Worm (Caenorhabditis elegans): Measurements from ENCODE around the gene zhit-1.
A peak's percentile ranks its signal among the peaks of the same experiment; 100 is the strongest.

Gene zhit-1

DNA sequence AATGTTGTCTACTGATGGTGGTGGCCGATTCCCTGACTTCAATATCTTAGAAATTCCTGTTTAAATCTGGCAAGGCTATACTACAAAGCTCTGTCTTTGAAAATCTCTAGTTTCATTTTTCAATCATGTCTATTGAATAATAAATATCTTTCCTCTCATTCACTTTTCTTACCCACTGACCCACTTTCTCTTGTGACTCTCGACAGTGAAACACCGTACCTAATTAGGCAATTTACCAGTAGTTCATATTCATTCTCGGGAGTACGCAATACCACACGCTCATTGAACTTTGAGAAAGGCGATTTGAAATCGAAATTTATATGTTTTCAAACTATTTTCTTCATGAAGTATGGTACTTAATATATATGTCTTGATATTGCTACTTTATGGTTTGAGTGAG lies 11.5 kb downstream of the zhit-1 start, which contains the start of gene CD4.11:
TSS of gene CD4.11 (plus strand) at position 301 of the 400 bp plus-strand sequence.
- no peak for TF ChIP-seq ztf-23 (GFP tag; IDR thresholded peaks at IDR 0.05)
- no peak for TF ChIP-seq cog-1 (tag; optimal IDR thresholded peaks at IDR 0.05)
- no peak for TF ChIP-seq T22C8.4 (GFP tag; IDR thresholded peaks at IDR 0.05)
- TF ChIP-seq med-1 (GFP tag; optimal IDR thresholded peaks at IDR 0.05; ENCODE audit: insufficient read depth): no peak
- no peak for TF ChIP-seq klf-2 (GFP tag; conservative IDR thresholded peaks at IDR 0.05)
- TF ChIP-seq tab-1 (GFP tag; IDR thresholded peaks at IDR 0.05): no peak
- TF ChIP-seq ref-1 (GFP tag; conservative IDR thresholded peaks at IDR 0.05): no peak
- TF ChIP-seq flt-1 (GFP tag; IDR thresholded peaks at IDR 0.05): no peak
- TF ChIP-seq ztf-29 (GFP tag; IDR thresholded peaks at IDR 0.05): no peak

DNA sequence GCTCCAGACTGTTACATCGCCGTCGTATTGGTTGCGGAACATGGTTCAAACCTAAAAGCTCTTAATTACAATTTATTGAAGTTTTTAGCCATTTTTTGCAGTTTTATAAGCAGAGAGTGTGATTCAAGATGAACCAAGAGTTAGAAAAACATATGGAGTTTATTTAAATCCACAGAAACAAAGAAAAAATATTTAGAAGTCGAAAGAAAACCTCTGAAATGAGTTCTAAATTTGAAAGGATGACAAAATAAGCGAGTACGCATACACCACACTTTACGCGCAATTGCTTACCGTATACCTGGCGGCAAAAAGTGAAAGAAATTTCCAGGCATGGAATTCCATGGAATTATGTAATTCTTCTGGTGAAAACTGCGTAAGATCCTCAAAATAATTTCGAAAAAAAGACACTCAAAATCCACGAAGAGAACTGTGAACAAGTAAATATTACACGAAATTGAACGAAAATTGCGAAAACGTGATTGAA lies 12.0 kb downstream of the zhit-1 start, which contains the start of gene pas-6:
TSS of gene pas-6 (minus strand) at position 51 of the 484 bp plus-strand sequence.
- no peak for TF ChIP-seq klf-2 (GFP tag; conservative IDR thresholded peaks at IDR 0.05)
- TF ChIP-seq ref-1 (GFP tag; conservative IDR thresholded peaks at IDR 0.05): no peak
- TF ChIP-seq ztf-29 (GFP tag; IDR thresholded peaks at IDR 0.05): no peak
- no peak for TF ChIP-seq med-1 (GFP tag; optimal IDR thresholded peaks at IDR 0.05; ENCODE audit: insufficient read depth)
- TF ChIP-seq flt-1 (GFP tag; IDR thresholded peaks at IDR 0.05): no peak
- TF ChIP-seq T22C8.4 (GFP tag; IDR thresholded peaks at IDR 0.05): no peak
- TF ChIP-seq ztf-23 (GFP tag; IDR thresholded peaks at IDR 0.05): no peak
- TF ChIP-seq cog-1 (tag; optimal IDR thresholded peaks at IDR 0.05): no peak
- no peak for TF ChIP-seq tab-1 (GFP tag; IDR thresholded peaks at IDR 0.05)

DNA sequence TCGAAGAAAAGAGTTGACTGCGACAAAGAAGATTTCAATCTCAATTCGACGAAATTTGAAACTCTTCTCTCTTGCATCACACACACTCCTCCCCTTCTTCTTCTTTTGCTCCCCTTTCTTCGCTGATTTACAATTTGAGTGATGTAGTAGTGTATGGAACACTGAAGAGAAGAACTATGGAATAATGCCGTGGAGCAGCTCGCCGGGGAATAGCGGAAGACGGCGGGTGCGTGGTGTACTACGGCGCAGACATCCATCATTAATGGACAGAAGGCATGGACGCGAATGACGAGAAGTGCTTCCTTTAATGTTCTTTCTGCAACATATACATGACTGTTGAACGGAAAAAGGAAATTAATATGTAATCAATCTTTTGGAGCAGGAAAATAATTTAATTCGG lies 13.5 kb downstream of the zhit-1 start:
- TF ChIP-seq med-1 (GFP tag; optimal IDR thresholded peaks at IDR 0.05; ENCODE audit: insufficient read depth) (no peak), T22C8.4 (GFP tag; IDR thresholded peaks at IDR 0.05) (no peak), ref-1 (GFP tag; conservative IDR thresholded peaks at IDR 0.05) (no peak), cog-1 (tag; optimal IDR thresholded peaks at IDR 0.05) (no peak), ztf-23 (GFP tag; IDR thresholded peaks at IDR 0.05) (no peak), flt-1 (GFP tag; IDR thresholded peaks at IDR 0.05) (no peak), klf-2 (GFP tag; conservative IDR thresholded peaks at IDR 0.05) (no peak)

DNA sequence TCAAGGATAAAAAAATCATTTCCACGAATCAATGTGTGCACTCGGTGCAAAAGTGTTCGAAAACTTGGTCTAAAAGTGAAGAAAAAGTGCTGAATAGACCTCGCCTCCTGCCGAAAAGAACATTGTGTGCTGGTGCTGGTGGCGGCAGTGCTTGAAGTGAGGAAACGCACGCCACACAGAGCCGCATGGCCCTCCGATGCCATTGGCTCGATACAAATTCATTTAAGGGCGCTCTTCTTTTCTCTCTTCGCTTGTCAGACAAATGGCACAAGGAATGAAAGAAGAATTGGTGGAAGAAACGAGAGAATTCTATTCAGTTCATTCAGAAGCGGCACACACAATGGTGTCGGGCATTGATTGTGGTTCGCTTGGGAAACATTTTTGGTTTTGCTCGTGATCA lies 14.0 kb downstream of the zhit-1 start:
- no peak for TF ChIP-seq cog-1 (tag; optimal IDR thresholded peaks at IDR 0.05)
- TF ChIP-seq klf-2 (GFP tag; conservative IDR thresholded peaks at IDR 0.05): no peak
- TF ChIP-seq tab-1 (GFP tag; IDR thresholded peaks at IDR 0.05): no peak
- no peak for TF ChIP-seq flt-1 (GFP tag; IDR thresholded peaks at IDR 0.05)
- no peak for TF ChIP-seq T22C8.4 (GFP tag; IDR thresholded peaks at IDR 0.05)
- no peak for TF ChIP-seq ref-1 (GFP tag; conservative IDR thresholded peaks at IDR 0.05)
- no peak for TF ChIP-seq ztf-29 (GFP tag; IDR thresholded peaks at IDR 0.05)
- no peak for TF ChIP-seq ztf-23 (GFP tag; IDR thresholded peaks at IDR 0.05)
- TF ChIP-seq med-1 (GFP tag; optimal IDR thresholded peaks at IDR 0.05; ENCODE audit: insufficient read depth): no peak

DNA sequence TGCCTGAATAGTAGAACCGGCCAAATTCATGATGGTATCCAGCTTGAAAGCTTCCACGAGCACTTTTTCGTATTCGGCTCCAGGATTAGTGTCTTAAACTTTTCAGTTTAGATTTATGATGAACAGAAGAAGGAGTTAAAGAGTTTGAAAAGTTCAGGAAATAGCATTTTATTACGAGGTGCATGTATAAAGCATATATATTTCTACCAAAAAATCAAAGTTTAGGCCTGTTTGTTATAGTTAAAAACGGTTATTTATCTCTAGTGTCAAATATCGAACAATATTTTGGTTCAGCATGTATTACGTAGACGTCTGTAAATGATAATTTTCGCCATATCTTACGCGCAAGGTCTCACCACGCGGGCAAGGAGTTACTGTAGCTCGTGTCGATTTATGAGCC lies 15.0 kb downstream of the zhit-1 start, which contains the start of gene klc-2:
TSS of gene klc-2 (minus strand) at position 101 of the 400 bp plus-strand sequence.
- TF ChIP-seq ref-1 (GFP tag; conservative IDR thresholded peaks at IDR 0.05): no peak
- TF ChIP-seq ztf-29 (GFP tag; IDR thresholded peaks at IDR 0.05): no peak
- TF ChIP-seq med-1 (GFP tag; optimal IDR thresholded peaks at IDR 0.05; ENCODE audit: insufficient read depth): no peak
- TF ChIP-seq cog-1 (tag; optimal IDR thresholded peaks at IDR 0.05): no peak
- TF ChIP-seq klf-2 (GFP tag; conservative IDR thresholded peaks at IDR 0.05): no peak
- no peak for TF ChIP-seq flt-1 (GFP tag; IDR thresholded peaks at IDR 0.05)
- TF ChIP-seq T22C8.4 (GFP tag; IDR thresholded peaks at IDR 0.05): no peak
- TF ChIP-seq tab-1 (GFP tag; IDR thresholded peaks at IDR 0.05): no peak

DNA sequence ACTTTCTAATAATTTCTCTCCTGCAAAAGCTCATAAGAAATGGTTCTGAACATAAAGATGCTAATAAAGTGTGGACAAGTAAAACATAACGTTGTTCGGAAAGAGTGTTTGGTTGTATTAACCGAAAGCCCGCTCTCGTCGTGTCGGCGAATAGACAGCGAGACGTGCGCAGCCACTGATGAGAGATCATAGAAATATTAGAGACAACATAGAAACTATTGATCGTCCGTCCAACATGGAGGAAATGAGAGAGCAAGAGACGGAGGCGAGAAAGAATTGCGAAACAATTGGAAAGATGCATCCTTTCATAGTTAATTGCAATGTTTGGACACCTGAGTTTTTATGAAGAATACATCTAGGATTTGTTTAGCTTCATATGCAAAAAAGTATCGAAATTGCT lies 15.8 kb downstream of the zhit-1 start:
- TF ChIP-seq med-1 (GFP tag; optimal IDR thresholded peaks at IDR 0.05; ENCODE audit: insufficient read depth) (no peak), tab-1 (GFP tag; IDR thresholded peaks at IDR 0.05) (no peak), ztf-23 (GFP tag; IDR thresholded peaks at IDR 0.05) (no peak), flt-1 (GFP tag; IDR thresholded peaks at IDR 0.05) (no peak), T22C8.4 (GFP tag; IDR thresholded peaks at IDR 0.05) (peak; percentile 79), klf-2 (GFP tag; conservative IDR thresholded peaks at IDR 0.05) (no peak), ztf-29 (GFP tag; IDR thresholded peaks at IDR 0.05) (0 out of 2 replicates have a peak, but pooled peaks have one; percentile 19), ref-1 (GFP tag; conservative IDR thresholded peaks at IDR 0.05) (no peak), cog-1 (tag; optimal IDR thresholded peaks at IDR 0.05) (peak; percentile 73)

DNA sequence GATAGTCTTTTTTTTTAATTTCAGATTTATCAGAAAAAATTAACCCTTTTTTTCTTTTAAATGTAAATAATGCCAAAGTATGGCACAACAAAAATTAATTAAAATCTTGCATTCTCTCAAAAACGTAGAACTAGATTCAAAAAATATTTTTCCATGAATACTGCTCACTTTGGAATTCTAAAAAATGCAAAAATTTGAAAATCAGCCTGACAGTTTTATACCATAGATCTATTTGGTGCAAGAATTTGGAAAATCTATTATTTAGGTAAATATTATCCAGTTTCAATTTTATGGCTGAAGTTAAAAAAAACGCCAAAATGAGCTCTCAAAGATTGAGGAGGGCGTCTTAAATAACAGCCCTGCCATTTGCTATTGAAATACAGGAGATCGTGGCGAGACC lies 16.7 kb downstream of the zhit-1 start:
- no peak for TF ChIP-seq cog-1 (tag; optimal IDR thresholded peaks at IDR 0.05)
- TF ChIP-seq T22C8.4 (GFP tag; IDR thresholded peaks at IDR 0.05): no peak
- TF ChIP-seq ztf-29 (GFP tag; IDR thresholded peaks at IDR 0.05): no peak
- TF ChIP-seq ref-1 (GFP tag; conservative IDR thresholded peaks at IDR 0.05): no peak
- TF ChIP-seq klf-2 (GFP tag; conservative IDR thresholded peaks at IDR 0.05): no peak
- no peak for TF ChIP-seq ztf-23 (GFP tag; IDR thresholded peaks at IDR 0.05)
- TF ChIP-seq flt-1 (GFP tag; IDR thresholded peaks at IDR 0.05): no peak
- no peak for TF ChIP-seq med-1 (GFP tag; optimal IDR thresholded peaks at IDR 0.05; ENCODE audit: insufficient read depth)

DNA sequence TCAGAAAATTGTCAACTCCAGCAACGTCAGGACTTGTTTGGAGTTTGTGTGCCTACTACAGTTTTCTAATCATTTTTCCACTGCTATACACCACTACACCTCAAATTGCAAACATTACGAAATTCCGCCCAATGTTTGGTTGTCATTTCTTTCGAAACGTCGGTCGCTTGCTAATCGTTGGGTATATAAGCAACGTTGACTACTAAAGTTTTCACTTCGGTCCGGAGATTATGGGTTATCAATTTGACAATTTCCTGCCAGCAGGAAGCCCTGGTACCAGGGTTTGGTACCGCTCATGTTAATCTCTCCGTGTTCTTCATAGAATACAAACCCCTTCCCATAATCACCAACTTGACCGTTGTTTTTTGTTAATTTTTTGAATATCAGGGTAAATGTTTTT lies 20.3 kb downstream of the zhit-1 start:
- TF ChIP-seq klf-2 (GFP tag; conservative IDR thresholded peaks at IDR 0.05) (no peak), med-1 (GFP tag; optimal IDR thresholded peaks at IDR 0.05; ENCODE audit: insufficient read depth) (no peak), T22C8.4 (GFP tag; IDR thresholded peaks at IDR 0.05) (no peak), ref-1 (GFP tag; conservative IDR thresholded peaks at IDR 0.05) (no peak), cog-1 (tag; optimal IDR thresholded peaks at IDR 0.05) (no peak)

DNA sequence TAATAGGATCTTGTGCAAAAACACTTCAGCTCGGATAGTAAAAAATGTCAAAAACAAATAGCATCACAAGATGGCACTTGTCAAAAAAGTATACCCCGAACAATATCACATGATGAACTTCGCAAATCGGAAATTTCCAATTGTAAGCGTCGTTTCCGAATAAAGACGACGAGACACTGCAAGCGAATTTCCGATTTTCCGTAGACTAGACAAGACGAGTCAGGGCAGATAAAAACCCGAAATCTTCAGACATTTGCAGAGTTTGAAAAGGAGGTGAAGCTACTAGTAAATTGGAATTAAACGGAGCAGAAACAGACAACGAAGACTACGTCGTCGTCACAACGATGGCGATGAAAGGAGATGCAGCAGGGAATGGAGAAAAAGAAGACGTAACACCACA lies 24.7 kb downstream of the zhit-1 start:
- TF ChIP-seq med-1 (GFP tag; optimal IDR thresholded peaks at IDR 0.05; ENCODE audit: insufficient read depth) (no peak), cog-1 (tag; optimal IDR thresholded peaks at IDR 0.05) (no peak), ref-1 (GFP tag; conservative IDR thresholded peaks at IDR 0.05) (no peak), T22C8.4 (GFP tag; IDR thresholded peaks at IDR 0.05) (no peak), ztf-23 (GFP tag; IDR thresholded peaks at IDR 0.05) (no peak), tab-1 (GFP tag; IDR thresholded peaks at IDR 0.05) (no peak), flt-1 (GFP tag; IDR thresholded peaks at IDR 0.05) (no peak), klf-2 (GFP tag; conservative IDR thresholded peaks at IDR 0.05) (no peak), ztf-29 (GFP tag; IDR thresholded peaks at IDR 0.05) (no peak)

DNA sequence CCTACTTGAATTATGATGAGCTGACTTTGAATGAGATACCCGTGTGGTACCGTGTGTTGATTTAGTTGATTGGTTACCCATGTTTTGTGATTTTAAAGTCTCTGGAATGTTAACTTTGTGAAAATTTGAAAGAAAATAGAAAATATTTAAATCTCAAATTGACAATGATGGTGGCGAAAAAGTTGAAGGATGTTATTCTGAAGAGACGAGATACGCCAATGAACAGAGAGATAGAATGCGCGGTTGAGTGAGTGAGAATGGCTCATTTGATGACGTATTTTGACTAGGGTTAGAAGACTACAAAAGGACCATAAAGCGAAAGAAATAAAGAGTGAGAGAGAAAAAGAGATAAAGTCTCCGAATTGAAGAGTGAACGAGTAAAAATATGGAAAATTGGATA lies 25.9 kb downstream of the zhit-1 start, which contains the start of gene glb-6:
TSS of gene glb-6 (minus strand) at position 101 of the 400 bp plus-strand sequence.
- no peak for TF ChIP-seq cog-1 (tag; optimal IDR thresholded peaks at IDR 0.05)
- no peak for TF ChIP-seq ztf-23 (GFP tag; IDR thresholded peaks at IDR 0.05)
- TF ChIP-seq T22C8.4 (GFP tag; IDR thresholded peaks at IDR 0.05): no peak
- TF ChIP-seq flt-1 (GFP tag; IDR thresholded peaks at IDR 0.05): no peak
- no peak for TF ChIP-seq med-1 (GFP tag; optimal IDR thresholded peaks at IDR 0.05; ENCODE audit: insufficient read depth)
- TF ChIP-seq ztf-29 (GFP tag; IDR thresholded peaks at IDR 0.05): no peak
